Worm (Caenorhabditis elegans): ENCODE data around the gene M163.21.

The M163.21 gene

DNA sequence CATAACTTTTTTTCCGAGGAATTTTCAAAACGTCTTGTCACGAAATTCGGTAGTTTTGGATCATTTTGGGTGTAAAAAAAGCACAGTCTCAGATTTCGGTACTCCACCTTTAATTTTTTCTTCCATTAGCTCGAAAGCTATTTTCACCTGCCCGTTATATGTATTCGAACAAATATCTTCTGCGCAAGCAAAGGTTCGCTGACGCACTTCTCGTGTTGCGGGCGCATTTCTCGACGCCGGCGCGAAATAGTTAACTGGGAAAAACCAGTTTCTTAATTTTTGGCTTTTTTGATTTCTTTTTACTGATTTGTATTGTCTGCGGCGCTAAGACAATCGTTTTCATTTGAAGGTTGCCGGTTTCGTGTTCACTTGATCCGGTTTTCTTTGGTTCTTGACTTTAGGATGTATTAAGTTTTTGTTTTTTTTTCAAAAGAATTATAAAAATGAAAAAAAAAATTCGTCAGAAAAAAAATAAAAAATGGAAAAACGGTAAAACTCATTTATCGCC is 30.9 kb upstream of the M163.21 start:
- TF ChIP-seq scrt-1 (GFP tag; IDR thresholded peaks at IDR 0.05) (no peak), F13C5.2 (tag; optimal IDR thresholded peaks at IDR 0.05) (no peak), aly-1 (tag; optimal IDR thresholded peaks at IDR 0.05) (no peak), ceh-13 (GFP tag; optimal IDR thresholded peaks at IDR 0.05) (no peak), ets-7 (tag; optimal IDR thresholded peaks at IDR 0.05) (no peak), sea-1 (GFP tag; conservative IDR thresholded peaks at IDR 0.05) (no peak), tbx-37 (GFP tag; conservative IDR thresholded peaks at IDR 0.05) (no peak), hmg-4 (GFP tag; optimal IDR thresholded peaks at IDR 0.05) (no peak), tbx-11 (GFP tag; IDR thresholded peaks at IDR 0.05) (no peak)

DNA sequence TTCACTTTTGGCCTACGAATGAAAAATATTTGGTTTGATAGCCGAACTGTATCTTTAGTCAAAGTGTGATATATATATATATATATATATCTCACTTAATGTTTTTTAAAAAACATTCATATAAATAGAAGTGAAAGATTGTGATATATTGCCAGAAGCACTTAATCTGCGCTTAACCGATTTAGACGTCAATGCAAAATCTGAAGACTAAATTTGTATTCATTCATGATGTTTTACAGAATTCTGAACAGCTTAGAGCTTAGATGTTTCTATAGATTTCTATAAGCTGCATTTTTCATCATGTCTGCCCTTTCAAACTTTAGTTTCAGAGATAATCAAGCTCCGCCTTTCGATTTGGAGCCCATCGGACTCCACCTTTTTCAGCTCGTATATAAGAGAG is 24.3 kb upstream of the M163.21 start, which contains the start of gene F23D12.3:
Gene F23D12.3, plus strand, starts transcription at position 301 of the 400 bp plus-strand sequence.
- TF ChIP-seq ceh-13 (GFP tag; optimal IDR thresholded peaks at IDR 0.05) (no peak), flt-1 (GFP tag; IDR thresholded peaks at IDR 0.05) (no peak), hmg-4 (GFP tag; optimal IDR thresholded peaks at IDR 0.05) (no peak), pes-1 (GFP tag; IDR thresholded peaks at IDR 0.05) (no peak), tbx-11 (GFP tag; IDR thresholded peaks at IDR 0.05) (no peak), hnd-1 (tag; optimal IDR thresholded peaks at IDR 0.05) (no peak), tra-4 (tag; optimal IDR thresholded peaks at IDR 0.05) (no peak), ceh-36 (tag; optimal IDR thresholded peaks at IDR 0.05) (no peak), aly-1 (tag; optimal IDR thresholded peaks at IDR 0.05) (no peak), F13C5.2 (tag; optimal IDR thresholded peaks at IDR 0.05) (no peak), ama-1 (optimal IDR thresholded peaks at IDR 0.05) (no peak), ets-7 (tag; optimal IDR thresholded peaks at IDR 0.05) (no peak), scrt-1 (GFP tag; IDR thresholded peaks at IDR 0.05) (no peak)

DNA sequence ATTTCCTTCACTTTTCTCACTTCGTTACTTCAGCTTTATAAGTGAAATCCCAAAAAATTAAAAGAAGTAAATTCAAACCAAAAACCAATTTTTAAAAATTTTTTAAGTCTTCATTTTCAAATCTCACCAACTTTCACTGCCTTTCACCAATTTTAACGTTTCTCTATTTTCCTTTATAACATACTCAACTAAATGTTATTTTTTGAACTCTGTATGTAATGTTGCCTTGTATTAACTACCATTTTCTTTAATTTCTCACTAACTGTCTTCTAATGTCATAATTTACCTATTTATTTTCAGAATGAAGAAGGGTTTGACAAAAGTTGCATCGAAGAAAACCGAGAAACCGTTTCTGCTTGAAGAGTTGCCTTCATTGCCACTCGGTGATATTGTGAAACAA is 21.9 kb upstream of the M163.21 start, which contains the start of gene F23D12.4:
Gene F23D12.4, plus strand, starts transcription at position 301 of the 400 bp plus-strand sequence.
- no peak for TF ChIP-seq hnd-1 (tag; optimal IDR thresholded peaks at IDR 0.05)

- TF ChIP-seq F13C5.2 (tag; optimal IDR thresholded peaks at IDR 0.05) (no peak), sea-1 (GFP tag; conservative IDR thresholded peaks at IDR 0.05) (no peak), ets-7 (tag; optimal IDR thresholded peaks at IDR 0.05) (no peak), tbx-37 (GFP tag; conservative IDR thresholded peaks at IDR 0.05) (no peak), ceh-13 (GFP tag; optimal IDR thresholded peaks at IDR 0.05) (no peak), ama-1 (optimal IDR thresholded peaks at IDR 0.05) (no peak), aly-1 (tag; optimal IDR thresholded peaks at IDR 0.05) (no peak), tra-4 (tag; optimal IDR thresholded peaks at IDR 0.05) (no peak), hmg-4 (GFP tag; optimal IDR thresholded peaks at IDR 0.05) (no peak), B0310.2 (tag; optimal IDR thresholded peaks at IDR 0.05) (no peak), tbx-11 (GFP tag; IDR thresholded peaks at IDR 0.05) (no peak), hnd-1 (tag; optimal IDR thresholded peaks at IDR 0.05) (no peak), flt-1 (GFP tag; IDR thresholded peaks at IDR 0.05) (no peak), scrt-1 (GFP tag; IDR thresholded peaks at IDR 0.05) (no peak), hmbx-1 (tag; optimal IDR thresholded peaks at IDR 0.05) (no peak), pes-1 (GFP tag; IDR thresholded peaks at IDR 0.05) (no peak)
These were observed 19.1 kb upstream of the M163.21 start for ce11 chrX:14447498-14447897.

- TF ChIP-seq tbx-37 (GFP tag; conservative IDR thresholded peaks at IDR 0.05) (no peak), sea-1 (GFP tag; conservative IDR thresholded peaks at IDR 0.05) (no peak), ceh-13 (GFP tag; optimal IDR thresholded peaks at IDR 0.05) (no peak), tbx-11 (GFP tag; IDR thresholded peaks at IDR 0.05) (no peak), F13C5.2 (tag; optimal IDR thresholded peaks at IDR 0.05) (no peak), tra-4 (tag; optimal IDR thresholded peaks at IDR 0.05) (no peak), pes-1 (GFP tag; IDR thresholded peaks at IDR 0.05) (no peak), B0310.2 (tag; optimal IDR thresholded peaks at IDR 0.05) (no peak), ama-1 (optimal IDR thresholded peaks at IDR 0.05) (no peak), scrt-1 (GFP tag; IDR thresholded peaks at IDR 0.05) (no peak), hnd-1 (tag; optimal IDR thresholded peaks at IDR 0.05) (no peak), aly-1 (tag; optimal IDR thresholded peaks at IDR 0.05) (no peak), ets-7 (tag; optimal IDR thresholded peaks at IDR 0.05) (no peak), hmg-4 (GFP tag; optimal IDR thresholded peaks at IDR 0.05) (no peak), flt-1 (GFP tag; IDR thresholded peaks at IDR 0.05) (no peak), hmbx-1 (tag; optimal IDR thresholded peaks at IDR 0.05) (no peak), ceh-36 (tag; optimal IDR thresholded peaks at IDR 0.05) (no peak)
These were observed 18.7 kb upstream of the M163.21 start, which contains the start of gene jmjd-3.2 for ce11 chrX:14447910-14448309. jmjd-3.2 (plus strand) TSS chrX:14448210.

- TF ChIP-seq tbx-11 (GFP tag; IDR thresholded peaks at IDR 0.05), result no peak
- no peak for TF ChIP-seq hnd-1 (tag; optimal IDR thresholded peaks at IDR 0.05)
- TF ChIP-seq tra-4 (tag; optimal IDR thresholded peaks at IDR 0.05), result no peak
- no peak for TF ChIP-seq ceh-36 (tag; optimal IDR thresholded peaks at IDR 0.05)
- no peak for TF ChIP-seq scrt-1 (GFP tag; IDR thresholded peaks at IDR 0.05)
These were observed 12.9 kb upstream of the M163.21 start, which contains the start of gene F23D12.7 for ce11 chrX:14453735-14454134. F23D12.7 (minus strand) TSS chrX:14453835.

DNA sequence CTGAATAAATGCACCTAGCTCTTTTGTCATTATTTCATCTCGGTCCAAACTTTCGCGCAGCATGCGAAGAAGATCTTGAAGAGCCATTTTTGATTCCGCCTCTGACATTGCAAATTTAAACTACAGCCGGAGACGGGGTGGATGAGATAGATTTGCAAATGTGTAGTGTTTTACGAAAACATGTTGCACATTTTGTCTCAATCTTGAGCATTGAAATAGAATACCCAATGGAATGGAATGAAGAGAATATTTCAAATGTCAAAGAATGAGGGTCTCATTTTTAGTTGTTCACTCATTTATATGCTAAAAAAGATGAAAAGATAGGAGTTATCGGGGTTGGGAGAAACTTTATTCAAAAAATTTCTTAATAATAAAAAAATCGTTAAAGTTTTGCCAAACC is 11.2 kb upstream of the M163.21 start, which contains the start of gene Y66C5A.1:
Gene Y66C5A.1, minus strand, starts transcription at position 101 of the 400 bp plus-strand sequence.
- TF ChIP-seq tbx-37 (GFP tag; conservative IDR thresholded peaks at IDR 0.05) (no peak), B0310.2 (tag; optimal IDR thresholded peaks at IDR 0.05) (no peak), ceh-13 (GFP tag; optimal IDR thresholded peaks at IDR 0.05) (no peak), tra-4 (tag; optimal IDR thresholded peaks at IDR 0.05) (no peak), ceh-36 (tag; optimal IDR thresholded peaks at IDR 0.05) (no peak), tbx-11 (GFP tag; IDR thresholded peaks at IDR 0.05) (no peak), hnd-1 (tag; optimal IDR thresholded peaks at IDR 0.05) (no peak), flt-1 (GFP tag; IDR thresholded peaks at IDR 0.05) (no peak), pes-1 (GFP tag; IDR thresholded peaks at IDR 0.05) (no peak), ama-1 (optimal IDR thresholded peaks at IDR 0.05) (no peak), scrt-1 (GFP tag; IDR thresholded peaks at IDR 0.05) (no peak), F13C5.2 (tag; optimal IDR thresholded peaks at IDR 0.05) (no peak), sea-1 (GFP tag; conservative IDR thresholded peaks at IDR 0.05) (no peak)

ce11 chrX:14460412-14460811 is 6.2 kb upstream of the M163.21 start, which contains the start of gene Y66C5A.2:
Y66C5A.2 (plus strand) TSS chrX:14460712.
- TF ChIP-seq ceh-36 (tag; optimal IDR thresholded peaks at IDR 0.05) (no peak), tra-4 (tag; optimal IDR thresholded peaks at IDR 0.05) (no peak), sea-1 (GFP tag; conservative IDR thresholded peaks at IDR 0.05) (no peak), B0310.2 (tag; optimal IDR thresholded peaks at IDR 0.05) (no peak), flt-1 (GFP tag; IDR thresholded peaks at IDR 0.05) (no peak), F13C5.2 (tag; optimal IDR thresholded peaks at IDR 0.05) (no peak), ama-1 (optimal IDR thresholded peaks at IDR 0.05) (no peak), tbx-37 (GFP tag; conservative IDR thresholded peaks at IDR 0.05) (no peak), ceh-13 (GFP tag; optimal IDR thresholded peaks at IDR 0.05) (no peak), tbx-11 (GFP tag; IDR thresholded peaks at IDR 0.05) (no peak), hmbx-1 (tag; optimal IDR thresholded peaks at IDR 0.05) (no peak), hmg-4 (GFP tag; optimal IDR thresholded peaks at IDR 0.05) (no peak), ets-7 (tag; optimal IDR thresholded peaks at IDR 0.05) (no peak), pes-1 (GFP tag; IDR thresholded peaks at IDR 0.05) (no peak), scrt-1 (GFP tag; IDR thresholded peaks at IDR 0.05) (no peak), hnd-1 (tag; optimal IDR thresholded peaks at IDR 0.05) (no peak), aly-1 (tag; optimal IDR thresholded peaks at IDR 0.05) (no peak)

All from whole organism, early embryonic.